Fruit fly (Drosophila melanogaster) whole organism, embryonic: ENCODE data around the gene SmydA-9.

ENCODE experiments used
- Aef1 ChIP-seq: fragments of 200-800 bp; sonication (Bioruptor generic); IDR thresholded peaks from 3 replicates; pipeline ENCODE4 v1.3.6; 2022; ENCODE audit warnings: missing biosample characterization, missing genetic modification characterization
- Atf6 ChIP-seq: fragments of 200-800 bp; sonication (Bioruptor generic); IDR thresholded peaks from 2 replicates; pipeline ENCODE4 v1.3.6; 2022; ENCODE audit warnings: missing biosample characterization, missing genetic modification characterization
- CG10147 ChIP-seq: fragments of 200-800 bp; sonication (Bioruptor generic); optimal IDR thresholded peaks from 2 replicates; lab custom pipeline; 2019; ENCODE audit warnings: missing biosample characterization, mild to moderate bottlenecking, missing genetic modification characterization, moderate library complexity
- CG10209 ChIP-seq: fragments of 200-800 bp; sonication (Bioruptor generic); optimal IDR thresholded peaks from 3 replicates; lab custom pipeline; 2017; ENCODE audit warnings: missing biosample characterization, mild to moderate bottlenecking, missing genetic modification characterization, missing genetic modification reagents
- CG11398 ChIP-seq: fragments of 200-800 bp; sonication (Bioruptor generic); optimal IDR thresholded peaks from 2 replicates; lab custom pipeline; 2016; ENCODE audit warnings: missing biosample characterization, missing genetic modification characterization
- CG11504 ChIP-seq: fragments of 200-800 bp; sonication (Bioruptor generic); optimal IDR thresholded peaks from 3 replicates; lab custom pipeline; 2019; ENCODE audit warnings: missing biosample characterization, mild to moderate bottlenecking, missing genetic modification characterization, moderate library complexity
- CG12299 ChIP-seq: fragments of 200-800 bp; sonication (Bioruptor generic); optimal IDR thresholded peaks from 2 replicates; lab custom pipeline; 2018; ENCODE audit warnings: missing biosample characterization, mild to moderate bottlenecking, missing genetic modification characterization
- CG13424 ChIP-seq: fragments of 200-800 bp; sonication (Bioruptor generic); optimal IDR thresholded peaks from 2 replicates; lab custom pipeline; 2019; ENCODE audit warnings: missing biosample characterization, mild to moderate bottlenecking, missing genetic modification characterization, moderate library complexity
- CG13624 ChIP-seq: fragments of 200-800 bp; sonication (Bioruptor generic); optimal IDR thresholded peaks from 2 replicates; lab custom pipeline; 2016; ENCODE audit warnings: missing biosample characterization, missing genetic modification characterization
- CG14667 ChIP-seq: fragments of 200-800 bp; sonication (Bioruptor generic); IDR thresholded peaks from 2 replicates; pipeline ENCODE4 v1.3.6; 2022; ENCODE audit warnings: missing biosample characterization, missing genetic modification characterization
- CG15073 ChIP-seq: fragments of 200-800 bp; sonication (Bioruptor generic); optimal IDR thresholded peaks from 2 replicates; lab custom pipeline; 2016; ENCODE audit warnings: missing biosample characterization, missing genetic modification characterization
- CG15514 ChIP-seq: fragments of 200-800 bp; sonication (Bioruptor generic); optimal IDR thresholded peaks from 3 replicates; lab custom pipeline; 2017; ENCODE audit warnings: missing biosample characterization, missing genetic modification characterization, mild to moderate bottlenecking, moderate library complexity, missing genetic modification reagents
- CG1603 ChIP-seq: fragments of 200-800 bp; sonication (Bioruptor generic); optimal IDR thresholded peaks from 2 replicates; lab custom pipeline; 2019; ENCODE audit warnings: missing biosample characterization, mild to moderate bottlenecking, missing genetic modification characterization, moderate library complexity
- CG16813 ChIP-seq: fragments of 200-800 bp; sonication (Bioruptor generic); IDR thresholded peaks from 3 replicates; pipeline ENCODE4 v1.3.6; 2022; ENCODE audit warnings: missing biosample characterization, missing genetic modification characterization; ENCODE audit not compliant: partially characterized antibody
- CG16815 ChIP-seq: fragments of 200-800 bp; sonication (Bioruptor generic); optimal IDR thresholded peaks from 3 replicates; lab custom pipeline; 2017; ENCODE audit warnings: missing biosample characterization, mild to moderate bottlenecking, missing genetic modification characterization
- CG18599 ChIP-seq: fragments of 200-800 bp; sonication (Bioruptor generic); optimal IDR thresholded peaks from 3 replicates; lab custom pipeline; 2017; ENCODE audit warnings: missing biosample characterization, missing genetic modification characterization, mild to moderate bottlenecking, moderate library complexity, missing genetic modification reagents
- CG2116 ChIP-seq: fragments of 200-800 bp; sonication (Bioruptor generic); optimal IDR thresholded peaks from 3 replicates; lab custom pipeline; 2018; ENCODE audit warnings: missing biosample characterization, mild to moderate bottlenecking, missing genetic modification characterization
- CG2678 ChIP-seq: fragments of 200-800 bp; sonication (Bioruptor generic); optimal IDR thresholded peaks from 3 replicates; lab custom pipeline; 2019; ENCODE audit warnings: missing biosample characterization, mild to moderate bottlenecking, missing genetic modification characterization, moderate library complexity
- CG2889 ChIP-seq: fragments of 200-800 bp; sonication (Bioruptor generic); IDR thresholded peaks from 3 replicates; pipeline ENCODE4 v1.3.6; 2022; ENCODE audit warnings: missing biosample characterization, missing genetic modification characterization
- CG32532 ChIP-seq: fragments of 200-800 bp; sonication (Bioruptor generic); IDR thresholded peaks from 2 replicates; pipeline ENCODE4 v1.3.6; 2022; ENCODE audit warnings: missing biosample characterization, missing genetic modification characterization
- CG32772 ChIP-seq: fragments of 200-800 bp; sonication (Bioruptor generic); IDR thresholded peaks from 2 replicates; pipeline ENCODE4 v1.3.6; 2022; ENCODE audit warnings: missing biosample characterization, missing genetic modification characterization
- CG33213 ChIP-seq: fragments of 200-800 bp; sonication (Bioruptor generic); optimal IDR thresholded peaks from 3 replicates; lab custom pipeline; 2016; ENCODE audit warnings: missing biosample characterization, missing genetic modification characterization
- CG34376 ChIP-seq: fragments of 200-800 bp; sonication (Bioruptor generic); optimal IDR thresholded peaks from 2 replicates; lab custom pipeline; 2018; ENCODE audit warnings: missing biosample characterization, mild to moderate bottlenecking, missing genetic modification characterization
- CG7357 ChIP-seq: fragments of 200-800 bp; sonication (Bioruptor generic); IDR thresholded peaks from 3 replicates; pipeline ENCODE4 v1.3.6; 2022; ENCODE audit warnings: missing biosample characterization, missing genetic modification characterization
- CG7372 ChIP-seq: fragments of 200-800 bp; sonication (Bioruptor generic); IDR thresholded peaks from 2 replicates; pipeline ENCODE4 v1.3.6; 2022; ENCODE audit warnings: missing biosample characterization, missing genetic modification characterization
- CG7745 ChIP-seq: fragments of 200-800 bp; sonication (Bioruptor generic); optimal IDR thresholded peaks from 2 replicates; lab custom pipeline; 2018; ENCODE audit warnings: missing biosample characterization, mild to moderate bottlenecking, missing genetic modification characterization, moderate library complexity
- CHES-1-like ChIP-seq: fragments of 200-800 bp; sonication (Bioruptor generic); optimal IDR thresholded peaks from 2 replicates; lab custom pipeline; 2016; ENCODE audit warnings: missing biosample characterization, missing genetic modification characterization
- Dref ChIP-seq: fragments of 200-800 bp; sonication (Bioruptor generic); IDR thresholded peaks from 2 replicates; pipeline ENCODE4 v1.3.6; 2022; ENCODE audit warnings: missing biosample characterization, missing genetic modification characterization
- E2f1 ChIP-seq: fragments of 200-800 bp; sonication (Bioruptor generic); IDR thresholded peaks from 2 replicates; pipeline ENCODE4 v1.3.6; 2022; ENCODE audit warnings: missing biosample characterization, missing genetic modification characterization
- E2f2 ChIP-seq: fragments of 200-800 bp; sonication (Bioruptor generic); IDR thresholded peaks from 2 replicates; pipeline ENCODE4 v1.3.6; 2022; ENCODE audit warnings: missing biosample characterization, missing genetic modification characterization
- ERR ChIP-seq: fragments of 200-800 bp; sonication (Bioruptor generic); optimal IDR thresholded peaks from 2 replicates; lab custom pipeline; 2016; ENCODE audit warnings: missing biosample characterization, missing genetic modification characterization
- GATAe ChIP-seq: fragments of 200-800 bp; sonication (Bioruptor generic); conservative IDR thresholded peaks from 2 replicates; pipeline ENCODE4 v1.3.6; 2022; ENCODE audit warnings: missing biosample characterization, missing genetic modification characterization
- Hey ChIP-seq: fragments of 200-800 bp; sonication (Bioruptor generic); optimal IDR thresholded peaks from 3 replicates; lab custom pipeline; 2018; ENCODE audit warnings: missing biosample characterization, mild to moderate bottlenecking, missing genetic modification characterization
- HmgZ ChIP-seq: fragments of 200-800 bp; sonication (Bioruptor generic); optimal IDR thresholded peaks from 2 replicates; lab custom pipeline; 2018; ENCODE audit warnings: missing biosample characterization, mild to moderate bottlenecking, missing genetic modification characterization
- Med ChIP-seq: fragments of 200-800 bp; sonication (Bioruptor generic); peaks from one replicate; lab custom pipeline; 2016; ENCODE audit warnings: missing biosample characterization, missing genetic modification characterization, mild to moderate bottlenecking, inconsistent platforms, moderate library complexity
- Sox102F ChIP-seq: fragments of 200-800 bp; sonication (Bioruptor generic); optimal IDR thresholded peaks from 2 replicates; lab custom pipeline; 2018; ENCODE audit warnings: missing biosample characterization, mild to moderate bottlenecking, missing genetic modification characterization, moderate library complexity
- Spps ChIP-seq: fragments of 200-800 bp; sonication (Bioruptor generic); optimal IDR thresholded peaks from 2 replicates; lab custom pipeline; 2018; ENCODE audit warnings: missing biosample characterization, mild to moderate bottlenecking, missing genetic modification characterization
- bbx ChIP-seq: fragments of 200-800 bp; sonication (Bioruptor generic); IDR thresholded peaks from 2 replicates; pipeline ENCODE4 v1.3.6; 2022; ENCODE audit warnings: missing biosample characterization, missing genetic modification characterization; ENCODE audit not compliant: partially characterized antibody
- cwo ChIP-seq: fragments of 200-800 bp; sonication (Bioruptor generic); optimal IDR thresholded peaks from 3 replicates; lab custom pipeline; 2017; ENCODE audit warnings: missing biosample characterization, missing genetic modification characterization, mild to moderate bottlenecking, moderate library complexity, missing genetic modification reagents
- emc ChIP-seq: fragments of 200-800 bp; sonication (Bioruptor generic); optimal IDR thresholded peaks from 2 replicates; lab custom pipeline; 2016; ENCODE audit warnings: missing biosample characterization, missing genetic modification characterization
- fu2 ChIP-seq: fragments of 200-800 bp; sonication (Bioruptor generic); optimal IDR thresholded peaks from 2 replicates; lab custom pipeline; 2016; ENCODE audit warnings: missing biosample characterization, missing genetic modification characterization
- gce ChIP-seq: fragments of 200-800 bp; sonication (Bioruptor generic); IDR thresholded peaks from 3 replicates; pipeline ENCODE4 v1.3.6; 2022; ENCODE audit warnings: missing biosample characterization, missing genetic modification characterization
- lov ChIP-seq, 2 experiments: fragments of 200-800 bp in 1 of 2; fragments of >200 bp in 1 of 2; sonication (Bioruptor generic) in 1 of 2; IDR thresholded peaks in 1 of 2; optimal IDR thresholded peaks in 1 of 2; 2 replicates in 1 of 2; 3 replicates in 1 of 2; pipeline versions ENCODE4 v1.3.6 to Lab custom; 2017 to 2022; ENCODE audit warnings: missing biosample characterization in 1 of 2, missing genetic modification characterization in 1 of 2
- oc ChIP-seq: fragments of 200-800 bp; sonication (Bioruptor generic); optimal IDR thresholded peaks from 2 replicates; lab custom pipeline; 2018; ENCODE audit warnings: missing biosample characterization, mild to moderate bottlenecking, missing genetic modification characterization, moderate library complexity
- sens ChIP-seq: fragments of 200-800 bp; sonication (Bioruptor generic); peaks from one replicate; lab custom pipeline; 2016; ENCODE audit warnings: missing biosample characterization, missing genetic modification characterization
- sna ChIP-seq: fragments of 200-800 bp; sonication (Bioruptor generic); IDR thresholded peaks from 2 replicates; pipeline ENCODE4 v1.3.6; 2022; ENCODE audit warnings: missing biosample characterization, missing genetic modification characterization; ENCODE audit not compliant: partially characterized antibody
- stwl ChIP-seq: fragments of 200-800 bp; sonication (Bioruptor generic); optimal IDR thresholded peaks from 3 replicates; lab custom pipeline; 2018; ENCODE audit warnings: missing biosample characterization, mild to moderate bottlenecking, missing genetic modification characterization, moderate library complexity
- twi ChIP-seq: fragments of 200-800 bp; optimal IDR thresholded peaks from 2 replicates; lab custom pipeline; 2019; ENCODE audit warnings: missing biosample characterization, mild to moderate bottlenecking, missing genetic modification characterization, moderate library complexity
- usp ChIP-seq: fragments of >200 bp; optimal IDR thresholded peaks from 2 replicates; lab custom pipeline; 2017; ENCODE audit warnings: missing biosample characterization, missing genetic modification characterization
- z ChIP-seq: fragments of 200-800 bp; sonication (Bioruptor generic); IDR thresholded peaks from 3 replicates; pipeline ENCODE4 v1.3.6; 2022; ENCODE audit warnings: missing biosample characterization, missing genetic modification characterization

Gene SmydA-9

dm6 chrX:9255964-9256520 is 45.4 kb upstream of the SmydA-9 start, which contains the start of gene ric8a (continued):
- no peak for TF ChIP-seq ERR (GFP tag; lab: Kevin White, UChicago)
- TF ChIP-seq Aef1 (GFP tag; lab: Robert Waterston, UW), result 0 out of 3 replicates have a peak, but pooled peaks have one; percentile 17
- TF ChIP-seq CG10147 (GFP tag; lab: Kevin White, UChicago), result no peak
- TF ChIP-seq CG2678 (tag; lab: Kevin White, UChicago), result no peak
- no peak for TF ChIP-seq oc
- TF ChIP-seq CG32532 (GFP tag; lab: Robert Waterston, UW), result peak; percentile 43; the same call in 1 of the 2 replicates
- TF ChIP-seq CG11504 (tag; lab: Kevin White, UChicago), result no peak
- TF ChIP-seq sna (GFP tag; lab: Robert Waterston, UW), result peak; percentile 72; the same call in 1 of the 2 replicates
- no peak for TF ChIP-seq z (GFP tag; lab: Robert Waterston, UW)
- peak; percentile 53 for TF ChIP-seq Dref (GFP tag; lab: Robert Waterston, UW)
- TF ChIP-seq CG7357 (GFP tag; lab: Robert Waterston, UW), result no peak
- no peak for TF ChIP-seq CHES-1-like (GFP tag; lab: Kevin White, UChicago)
- TF ChIP-seq HmgZ, result no peak
- TF ChIP-seq CG14667, result no peak
- TF ChIP-seq CG2116 (GFP tag; lab: Kevin White, UChicago), result peak; percentile 21
- TF ChIP-seq CG12299 (tag; lab: Kevin White, UChicago), result no peak
- no peak for TF ChIP-seq Spps (tag; lab: Kevin White, UChicago)
- TF ChIP-seq CG13424 (tag; lab: Kevin White, UChicago), result peak; percentile 8
- TF ChIP-seq Hey (tag; lab: Kevin White, UChicago), result no peak
- TF ChIP-seq sens (GFP tag; lab: Kevin White, UChicago), result peak; percentile 83
- no peak for TF ChIP-seq CG32772 (GFP tag; lab: Robert Waterston, UW)
- peak; percentile 85 for TF ChIP-seq CG16813
- no peak for TF ChIP-seq CG11398 (GFP tag; lab: Kevin White, UChicago)
- peak; percentile 77 for TF ChIP-seq bbx (GFP tag; lab: Robert Waterston, UW)
- TF ChIP-seq emc, result no peak
- no peak for TF ChIP-seq cwo (GFP tag; lab: Kevin White, UChicago)
- TF ChIP-seq CG7372, result no peak
- TF ChIP-seq Sox102F, result no peak
- TF ChIP-seq E2f2 (GFP tag; lab: Robert Waterston, UW), result peak; percentile 36; the same call in 1 of the 2 replicates
- peak; percentile 99 for TF ChIP-seq CG7745 (tag; lab: Kevin White, UChicago)
- TF ChIP-seq gce, result no peak
- TF ChIP-seq GATAe (GFP tag; lab: Robert Waterston, UW), result no peak
- TF ChIP-seq CG10209 (GFP tag; lab: Kevin White, UChicago), result no peak
- no peak for TF ChIP-seq Atf6
- no peak for TF ChIP-seq CG13624 (GFP tag; lab: Kevin White, UChicago)
- TF ChIP-seq CG15514 (GFP tag; lab: Kevin White, UChicago), result peak; percentile 37
- no peak for TF ChIP-seq CG15073 (GFP tag; lab: Kevin White, UChicago)
- TF ChIP-seq E2f1 (GFP tag; lab: Robert Waterston, UW), result no peak
- TF ChIP-seq stwl (tag; lab: Kevin White, UChicago), result peak; percentile 52
- TF ChIP-seq usp (GFP tag; lab: Kevin White, UChicago), result no peak
- TF ChIP-seq CG18599 (GFP tag; lab: Kevin White, UChicago), result no peak
- no peak for TF ChIP-seq lov (optimal IDR thresholded peaks at IDR 0.05; lab: Kevin White, UChicago)
- no peak for TF ChIP-seq lov (GFP tag; IDR thresholded peaks at IDR 0.05; lab: Robert Waterston, UW)
- no peak for TF ChIP-seq CG33213 (GFP tag; lab: Kevin White, UChicago)
- no peak for TF ChIP-seq twi (tag; lab: Kevin White, UChicago)
- no peak for TF ChIP-seq CG16815 (GFP tag; lab: Kevin White, UChicago)
- no peak for TF ChIP-seq CG2889 (GFP tag; lab: Robert Waterston, UW)
- TF ChIP-seq Med, result peak; percentile 48
- TF ChIP-seq fu2 (GFP tag; lab: Kevin White, UChicago), result no peak
- no peak for TF ChIP-seq CG1603
- no peak for TF ChIP-seq CG34376 (GFP tag; lab: Kevin White, UChicago)
